Worm (Caenorhabditis elegans): ENCODE measurements around the gene str-253.

The str-253 gene

ce11 chrV:2225130-2225529 lies 29.3 kb downstream of the str-253 start, which contains the start of gene nhr-103:
nhr-103 (plus strand) TSS chrV:2225430.
- TF ChIP-seq ceh-45 (GFP tag; IDR thresholded peaks at IDR 0.05) (no peak), ets-4 (tag; optimal IDR thresholded peaks at IDR 0.05) (no peak), madf-2 (tag; optimal IDR thresholded peaks at IDR 0.05) (no peak), ceh-9 (tag; optimal IDR thresholded peaks at IDR 0.05) (no peak), hlh-13 (GFP tag; optimal IDR thresholded peaks at IDR 0.05) (no peak), ceh-34 (tag; optimal IDR thresholded peaks at IDR 0.05) (no peak), nhr-11 (tag; optimal IDR thresholded peaks at IDR 0.05) (no peak), ceh-6 (GFP tag; optimal IDR thresholded peaks at IDR 0.05) (no peak), ceh-18 (tag; optimal IDR thresholded peaks at IDR 0.05) (no peak), ztf-16 (tag; optimal IDR thresholded peaks at IDR 0.05) (no peak), ceh-2 (tag; optimal IDR thresholded peaks at IDR 0.05) (no peak), nfya-1 (tag; optimal IDR thresholded peaks at IDR 0.05) (no peak), ama-1 (optimal IDR thresholded peaks at IDR 0.05) (no peak), sdc-2 (tag; optimal IDR thresholded peaks at IDR 0.05) (no peak), pros-1 (tag; optimal IDR thresholded peaks at IDR 0.05) (no peak), ceh-24 (tag; optimal IDR thresholded peaks at IDR 0.05) (no peak), K09A11.1 (tag; optimal IDR thresholded peaks at IDR 0.05; ENCODE audit: insufficient read depth) (no peak), pag-3 (tag; optimal IDR thresholded peaks at IDR 0.05; ENCODE audit: borderline replicate concordance) (no peak), unc-86 (tag; optimal IDR thresholded peaks at IDR 0.05) (no peak), odd-2 (tag; optimal IDR thresholded peaks at IDR 0.05) (no peak)

- no peak for TF ChIP-seq ama-1 (optimal IDR thresholded peaks at IDR 0.05)
- TF ChIP-seq F13H6.1 (tag; optimal IDR thresholded peaks at IDR 0.05) = no peak
- no peak for TF ChIP-seq pat-9 (tag; optimal IDR thresholded peaks at IDR 0.05)
Observed at ce11 chrV:2221764-2222163, 32.6 kb downstream of the str-253 start, which contains the start of gene nhr-128. nhr-128 (plus strand) TSS chrV:2222064.

- TF ChIP-seq ceh-9 (tag; optimal IDR thresholded peaks at IDR 0.05) = no peak
- no peak for TF ChIP-seq fax-1 (tag; optimal IDR thresholded peaks at IDR 0.05)
- peak; percentile 22 for TF ChIP-seq hlh-30 (tag; optimal IDR thresholded peaks at IDR 0.05; ENCODE audit: insufficient read depth)
- no peak for TF ChIP-seq ets-4 (tag; optimal IDR thresholded peaks at IDR 0.05)
Observed at ce11 chrV:2218803-2219202, 35.6 kb downstream of the str-253 start, which contains the start of gene nhr-56. nhr-56 (plus strand) TSS chrV:2219004.

ce11 chrV:2216927-2217326 lies 37.5 kb downstream of the str-253 start:
- no peak for TF ChIP-seq eyg-1 (tag; optimal IDR thresholded peaks at IDR 0.05)
- TF ChIP-seq lim-6 (tag; optimal IDR thresholded peaks at IDR 0.05) = no peak
- TF ChIP-seq hlh-6 (tag; optimal IDR thresholded peaks at IDR 0.05) = no peak
- TF ChIP-seq pax-1 (tag; optimal IDR thresholded peaks at IDR 0.05) = no peak
- TF ChIP-seq K09A11.1 (tag; optimal IDR thresholded peaks at IDR 0.05; ENCODE audit: insufficient read depth) = no peak
- TF ChIP-seq F13H6.1 (tag; optimal IDR thresholded peaks at IDR 0.05) = no peak
- TF ChIP-seq ttx-3 (tag; optimal IDR thresholded peaks at IDR 0.05) = no peak
- no peak for TF ChIP-seq tbx-2 (tag; optimal IDR thresholded peaks at IDR 0.05)
- no peak for TF ChIP-seq pat-9 (tag; optimal IDR thresholded peaks at IDR 0.05)
- TF ChIP-seq fkh-10 (GFP tag; optimal IDR thresholded peaks at IDR 0.05) = no peak
- no peak for TF ChIP-seq ceh-48 (tag; optimal IDR thresholded peaks at IDR 0.05)
- no peak for TF ChIP-seq zip-5 (tag; optimal IDR thresholded peaks at IDR 0.05)
- no peak for TF ChIP-seq ceh-34 (tag; optimal IDR thresholded peaks at IDR 0.05)
- no peak for TF ChIP-seq nhr-232 (tag; optimal IDR thresholded peaks at IDR 0.05)

- TF ChIP-seq ceh-22 (tag; optimal IDR thresholded peaks at IDR 0.05) (no peak), fax-1 (tag; optimal IDR thresholded peaks at IDR 0.05) (no peak), dve-1 (tag; optimal IDR thresholded peaks at IDR 0.05) (no peak), ahr-1 (tag; optimal IDR thresholded peaks at IDR 0.05) (no peak), sox-4 (tag; optimal IDR thresholded peaks at IDR 0.05) (no peak), zip-5 (tag; optimal IDR thresholded peaks at IDR 0.05) (no peak), T23F11.4 (GFP tag; optimal IDR thresholded peaks at IDR 0.05) (no peak), ttx-3 (tag; optimal IDR thresholded peaks at IDR 0.05) (no peak), ceh-19 (GFP tag; optimal IDR thresholded peaks at IDR 0.05) (no peak), unc-3 (GFP tag; conservative IDR thresholded peaks at IDR 0.05) (no peak), unc-3 (tag; optimal IDR thresholded peaks at IDR 0.05) (no peak), Y22D7AL.16 (tag; optimal IDR thresholded peaks at IDR 0.05) (no peak), sox-2 (GFP tag; IDR thresholded peaks at IDR 0.05) (no peak), lim-6 (tag; optimal IDR thresholded peaks at IDR 0.05) (no peak)
Observed at ce11 chrV:2215352-2215751, 39.1 kb downstream of the str-253 start, which contains the start of gene nstp-8. nstp-8 (plus strand) TSS chrV:2215652.
